Worm (Caenorhabditis elegans) whole organism, mixed stage, embryonic: ENCODE data around the gene C07H4.1.

ENCODE experiments used
- M03D4.4 ChIP-seq: sonication (generic microtip); optimal IDR thresholded peaks from 2 replicates; lab custom pipeline; 2017; ENCODE audit warnings: mild to moderate bottlenecking, missing genetic modification characterization, missing compliant biosample characterization
- blmp-1 ChIP-seq: fragments of 150-350 bp; optimal IDR thresholded peaks from 2 replicates; lab custom pipeline; 2014; ENCODE audit warnings: missing biosample characterization, missing genetic modification characterization
- lin-13 ChIP-seq: fragments of 150-350 bp; optimal IDR thresholded peaks from 2 replicates; lab custom pipeline; 2014; ENCODE audit warnings: missing biosample characterization, missing genetic modification characterization
- nhr-12 ChIP-seq: fragments of 150-350 bp; optimal IDR thresholded peaks from 2 replicates; lab custom pipeline; 2014; ENCODE audit warnings: missing biosample characterization, missing genetic modification characterization
- sptf-1 ChIP-seq: sonication (generic microtip); optimal IDR thresholded peaks from 2 replicates; lab custom pipeline; 2017; ENCODE audit warnings: mild to moderate bottlenecking, missing genetic modification characterization, moderate library complexity, missing compliant biosample characterization

ce11 chrII:9141110-9141509, 47.6 kb upstream of the C07H4.1 start:
- TF ChIP-seq nhr-12 (no peak), M03D4.4 (tag; lab: Kevin White, UChicago) (no peak), blmp-1 (tag; lab: Kevin White, UChicago) (no peak), lin-13 (no peak), sptf-1 (tag; lab: Kevin White, UChicago) (no peak)
